Worm (Caenorhabditis elegans): ENCODE results near the gene hsp-43.
A peak's percentile ranks its signal among the peaks of the same experiment; 100 is the strongest.

hsp-43 gene

ce11 chrX:6278296-6278695 lies 43.0 kb upstream of the hsp-43 start:
- TF ChIP-seq swsn-7 (tag; optimal IDR thresholded peaks at IDR 0.05), result no peak
- TF ChIP-seq fkh-10 (GFP tag; optimal IDR thresholded peaks at IDR 0.05), result no peak
- no peak for TF ChIP-seq hlh-4 (tag; optimal IDR thresholded peaks at IDR 0.05)
- no peak for TF ChIP-seq egl-27 (tag; optimal IDR thresholded peaks at IDR 0.05)
- TF ChIP-seq pag-3 (tag; optimal IDR thresholded peaks at IDR 0.05; ENCODE audit: borderline replicate concordance, insufficient read depth), result no peak
- TF ChIP-seq tbx-2 (tag; optimal IDR thresholded peaks at IDR 0.05), result no peak
- TF ChIP-seq blmp-1 (tag; optimal IDR thresholded peaks at IDR 0.05), result peak; percentile 23

ce11 chrX:6277252-6277651 lies 41.9 kb upstream of the hsp-43 start:
- TF ChIP-seq tbx-2 (tag; optimal IDR thresholded peaks at IDR 0.05) (no peak), lsy-2 (tag; optimal IDR thresholded peaks at IDR 0.05) (no peak), ztf-4 (tag; optimal IDR thresholded peaks at IDR 0.05) (no peak), mep-1 (tag; optimal IDR thresholded peaks at IDR 0.05) (no peak), nhr-85 (tag) (peak; percentile 93), jun-1 (tag; optimal IDR thresholded peaks at IDR 0.05) (no peak), nhr-19 (GFP tag; conservative IDR thresholded peaks at IDR 0.05) (no peak), lin-14 (GFP tag; optimal IDR thresholded peaks at IDR 0.05) (peak; percentile 70), snu-23 (GFP tag; optimal IDR thresholded peaks at IDR 0.05) (peak; percentile 46), lin-13 (GFP tag; optimal IDR thresholded peaks at IDR 0.05) (no peak), nhr-28 (tag; optimal IDR thresholded peaks at IDR 0.05) (no peak), ces-1 (GFP tag; optimal IDR thresholded peaks at IDR 0.05) (no peak), nhr-71 (tag; optimal IDR thresholded peaks at IDR 0.05) (peak; percentile 26), nhr-77 (tag; optimal IDR thresholded peaks at IDR 0.05) (no peak), unc-130 (tag; optimal IDR thresholded peaks at IDR 0.05) (no peak), blmp-1 (tag; optimal IDR thresholded peaks at IDR 0.05) (peak; percentile 33), elt-3 (tag; optimal IDR thresholded peaks at IDR 0.05) (peak in 2 of 6 experiments; percentile 10 to 58), efl-1 (optimal IDR thresholded peaks at IDR 0.05) (no peak), efl-1 (GFP tag; optimal IDR thresholded peaks at IDR 0.05 in 1 of 2) (no peak), zip-4 (GFP tag; optimal IDR thresholded peaks at IDR 0.05) (no peak), nhr-20 (tag; optimal IDR thresholded peaks at IDR 0.05) (peak; percentile 40)

ce11 chrX:6276701-6277100 lies 41.4 kb upstream of the hsp-43 start:
- no peak for TF ChIP-seq unc-130 (tag; optimal IDR thresholded peaks at IDR 0.05)
- TF ChIP-seq fkh-10 (GFP tag; optimal IDR thresholded peaks at IDR 0.05), result no peak
- TF ChIP-seq C04F5.9 (tag; optimal IDR thresholded peaks at IDR 0.05), result no peak
- no peak for TF ChIP-seq efl-1 (optimal IDR thresholded peaks at IDR 0.05)
- TF ChIP-seq efl-1 (GFP tag; optimal IDR thresholded peaks at IDR 0.05 in 1 of 2), result no peak
- peak; percentile 26 for TF ChIP-seq irx-1 (tag; optimal IDR thresholded peaks at IDR 0.05)

DNA sequence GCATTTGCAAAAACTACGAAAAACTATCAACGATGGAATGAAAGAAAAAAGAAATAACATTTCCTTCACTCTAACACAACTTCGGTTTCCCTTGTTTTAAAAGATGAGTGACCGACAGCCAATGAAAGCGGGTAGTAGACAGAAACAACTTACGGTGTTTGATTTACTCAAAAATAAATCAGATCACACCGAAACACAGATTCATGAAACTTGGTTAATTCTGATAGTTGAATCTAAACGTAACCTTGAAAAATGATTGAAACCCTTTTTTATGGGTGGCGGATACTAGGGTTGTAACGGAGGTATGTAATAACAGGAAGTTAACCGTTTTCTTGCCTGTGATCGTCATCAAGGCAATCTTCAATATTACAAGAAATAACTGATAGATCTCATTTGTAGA lies 40.0 kb upstream of the hsp-43 start:
- TF ChIP-seq nhr-20 (tag; optimal IDR thresholded peaks at IDR 0.05) (peak; percentile 56), fkh-8 (tag; optimal IDR thresholded peaks at IDR 0.05) (no peak), tbx-2 (tag; optimal IDR thresholded peaks at IDR 0.05) (peak; percentile 10), lin-14 (GFP tag; optimal IDR thresholded peaks at IDR 0.05) (peak; percentile 72), elt-3 (tag; optimal IDR thresholded peaks at IDR 0.05) (peak in 3 of 6 experiments; percentile 23 to 66 (median 50)), nhr-71 (tag; optimal IDR thresholded peaks at IDR 0.05) (peak; percentile 69), skn-1 (tag; optimal IDR thresholded peaks at IDR 0.05) (no peak), unc-98 (GFP tag; IDR thresholded peaks at IDR 0.05) (no peak), lin-35 (GFP tag; optimal IDR thresholded peaks at IDR 0.05) (peak in 1 of 2 experiments; percentile 17), nhr-90 (tag; optimal IDR thresholded peaks at IDR 0.05; ENCODE audit: poor library complexity) (peak; percentile 64), efl-1 (optimal IDR thresholded peaks at IDR 0.05) (no peak), efl-1 (GFP tag; optimal IDR thresholded peaks at IDR 0.05 in 1 of 2) (no peak), mab-9 (GFP tag; IDR thresholded peaks at IDR 0.05) (no peak), nhr-47 (tag; optimal IDR thresholded peaks at IDR 0.05) (peak; percentile 12), unc-86 (tag; optimal IDR thresholded peaks at IDR 0.05) (no peak), blmp-1 (tag; optimal IDR thresholded peaks at IDR 0.05) (peak; percentile 64), nhr-85 (tag) (peak; percentile 95), dsc-1 (tag; optimal IDR thresholded peaks at IDR 0.05) (no peak), irx-1 (tag; optimal IDR thresholded peaks at IDR 0.05) (peak; percentile 38), ceh-63 (GFP tag; optimal IDR thresholded peaks at IDR 0.05) (no peak), lsy-2 (tag; optimal IDR thresholded peaks at IDR 0.05) (peak in 1 of 2 experiments; percentile 24), snpc-4 (tag; optimal IDR thresholded peaks at IDR 0.05) (no peak), Y116A8C.19 (tag; optimal IDR thresholded peaks at IDR 0.05; ENCODE audit: borderline replicate concordance) (no peak), snu-23 (GFP tag; optimal IDR thresholded peaks at IDR 0.05) (peak; percentile 52), nhr-19 (GFP tag; conservative IDR thresholded peaks at IDR 0.05) (0 out of 2 replicates have a peak, but pooled peaks have one; percentile 3), swsn-7 (tag; optimal IDR thresholded peaks at IDR 0.05) (no peak), C04F5.9 (tag; optimal IDR thresholded peaks at IDR 0.05) (no peak), mep-1 (tag; optimal IDR thresholded peaks at IDR 0.05) (peak; percentile 31), pax-3 (tag; optimal IDR thresholded peaks at IDR 0.05) (no peak)

All from whole organism, L1 larva.